Worm (Caenorhabditis elegans): ENCODE measurements around the gene F08F1.9.
A peak's percentile ranks its signal among the peaks of the same experiment; 100 is the strongest.

The F08F1.9 gene

DNA sequence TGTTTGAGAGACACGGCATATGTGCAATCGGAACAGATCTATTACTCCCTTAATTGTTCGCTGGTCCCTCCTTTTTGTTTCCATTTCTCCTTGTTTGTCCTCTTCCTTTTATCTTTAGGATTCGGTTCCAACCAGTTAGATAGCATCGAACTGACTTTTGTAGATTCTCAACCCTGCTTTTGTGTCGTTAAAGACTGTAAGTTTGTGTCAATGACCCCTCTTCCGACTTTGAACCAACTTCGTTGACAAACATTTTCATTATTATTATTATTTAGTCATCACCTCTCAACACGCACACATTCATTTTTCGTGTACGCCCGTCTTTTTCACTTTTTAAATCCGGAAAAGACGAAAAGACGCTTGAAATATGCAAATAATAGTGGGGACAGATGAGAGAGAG, 35.5 kb upstream of the F08F1.9 start, which contains the start of gene F16F9.1:
Gene F16F9.1 (plus strand): TSS at position 301 of the 400 bp plus-strand sequence.
- TF ChIP-seq mab-9 (GFP tag; IDR thresholded peaks at IDR 0.05) (no peak), nhr-90 (tag; optimal IDR thresholded peaks at IDR 0.05; ENCODE audit: poor library complexity) (no peak), tbx-2 (tag; optimal IDR thresholded peaks at IDR 0.05) (no peak), nhr-11 (tag; optimal IDR thresholded peaks at IDR 0.05) (no peak), efl-3 (GFP tag; optimal IDR thresholded peaks at IDR 0.05) (no peak), alr-1 (tag; optimal IDR thresholded peaks at IDR 0.05; ENCODE audit: borderline replicate concordance) (no peak), nhr-76 (tag; optimal IDR thresholded peaks at IDR 0.05) (no peak), ceh-82 (tag; optimal IDR thresholded peaks at IDR 0.05) (no peak), blmp-1 (tag; optimal IDR thresholded peaks at IDR 0.05) (no peak), ets-5 (GFP tag; IDR thresholded peaks at IDR 0.05) (no peak), zip-4 (GFP tag; optimal IDR thresholded peaks at IDR 0.05) (no peak)

- no peak for TF ChIP-seq jun-1 (tag; optimal IDR thresholded peaks at IDR 0.05)
- TF ChIP-seq nhr-90 (tag; optimal IDR thresholded peaks at IDR 0.05; ENCODE audit: poor library complexity) = no peak
- no peak for TF ChIP-seq mab-9 (GFP tag; IDR thresholded peaks at IDR 0.05)
- no peak for TF ChIP-seq ceh-82 (tag; optimal IDR thresholded peaks at IDR 0.05)
- peak; percentile 8 for TF ChIP-seq ceh-8 (GFP tag; optimal IDR thresholded peaks at IDR 0.05)
- TF ChIP-seq irx-1 (tag; optimal IDR thresholded peaks at IDR 0.05) = no peak
- TF ChIP-seq blmp-1 (tag; optimal IDR thresholded peaks at IDR 0.05) = peak; percentile 52
These were observed 34.3 kb upstream of the F08F1.9 start for ce11 chrX:8444922-8445321.

- no peak for TF ChIP-seq nhr-11 (tag; optimal IDR thresholded peaks at IDR 0.05)
- TF ChIP-seq nhr-71 (tag; optimal IDR thresholded peaks at IDR 0.05) = peak; percentile 55
- TF ChIP-seq fkh-8 (tag; optimal IDR thresholded peaks at IDR 0.05) = peak; percentile 59
- TF ChIP-seq hlh-4 (tag; optimal IDR thresholded peaks at IDR 0.05) = peak; percentile 67
- peak; percentile 43 for TF ChIP-seq nhr-47 (tag; optimal IDR thresholded peaks at IDR 0.05)
- TF ChIP-seq lin-14 (GFP tag; optimal IDR thresholded peaks at IDR 0.05) = peak; percentile 44
- TF ChIP-seq ceh-88 (GFP tag; IDR thresholded peaks at IDR 0.05) = no peak
- TF ChIP-seq elt-2 (tag; optimal IDR thresholded peaks at IDR 0.05) = peak; percentile 58
These were observed 29.5 kb upstream of the F08F1.9 start for ce11 chrX:8440001-8440735.

- TF ChIP-seq ceh-88 (GFP tag; IDR thresholded peaks at IDR 0.05) (no peak), blmp-1 (tag; optimal IDR thresholded peaks at IDR 0.05) (peak; percentile 80)
These were observed 28.1 kb upstream of the F08F1.9 start for ce11 chrX:8438756-8439155.

- no peak for TF ChIP-seq ztf-4 (tag; optimal IDR thresholded peaks at IDR 0.05)
- TF ChIP-seq mep-1 (tag; optimal IDR thresholded peaks at IDR 0.05) = no peak
- no peak for TF ChIP-seq pag-3 (tag; optimal IDR thresholded peaks at IDR 0.05; ENCODE audit: borderline replicate concordance, insufficient read depth)
These were observed 21.7 kb upstream of the F08F1.9 start, which contains the start of gene kin-9 for ce11 chrX:8432361-8432760. TSS of gene kin-9 (plus strand) at chrX:8432661.

ce11 chrX:8429503-8429902, 18.8 kb upstream of the F08F1.9 start:
- no peak for TF ChIP-seq pqm-1 (tag; optimal IDR thresholded peaks at IDR 0.05)
- TF ChIP-seq swsn-7 (tag; optimal IDR thresholded peaks at IDR 0.05) = no peak
- TF ChIP-seq ceh-88 (GFP tag; IDR thresholded peaks at IDR 0.05) = no peak
- no peak for TF ChIP-seq ces-1 (GFP tag; optimal IDR thresholded peaks at IDR 0.05)
- no peak for TF ChIP-seq alr-1 (tag; optimal IDR thresholded peaks at IDR 0.05; ENCODE audit: borderline replicate concordance)
- no peak for TF ChIP-seq grh-1 (GFP tag; IDR thresholded peaks at IDR 0.05)
- no peak for TF ChIP-seq ama-1 (optimal IDR thresholded peaks at IDR 0.05)
- TF ChIP-seq blmp-1 (tag; optimal IDR thresholded peaks at IDR 0.05) = no peak
- no peak for TF ChIP-seq aly-2 (tag; optimal IDR thresholded peaks at IDR 0.05)
- no peak for TF ChIP-seq nhr-77 (tag; optimal IDR thresholded peaks at IDR 0.05)
- TF ChIP-seq nhr-11 (tag; optimal IDR thresholded peaks at IDR 0.05) = no peak
- no peak for TF ChIP-seq lin-13 (GFP tag; optimal IDR thresholded peaks at IDR 0.05)
- no peak for TF ChIP-seq lin-39 (tag; optimal IDR thresholded peaks at IDR 0.05)
- no peak for TF ChIP-seq nhr-76 (tag; optimal IDR thresholded peaks at IDR 0.05)
- TF ChIP-seq ets-5 (GFP tag; IDR thresholded peaks at IDR 0.05) = no peak
- no peak for TF ChIP-seq ceh-8 (GFP tag; optimal IDR thresholded peaks at IDR 0.05)
- no peak for TF ChIP-seq lin-35 (GFP tag; optimal IDR thresholded peaks at IDR 0.05)
- no peak for TF ChIP-seq nhr-12 (tag; optimal IDR thresholded peaks at IDR 0.05)
